Fruit fly (Drosophila melanogaster) Kc167 (cell line): ENCODE results near the gene CG14563.

Experiments
- h ChIP-seq: fragments of >200 bp; optimal IDR thresholded peaks from 3 replicates; lab custom pipeline; 2018; ENCODE audit warnings: missing external identifiers
- ttk ChIP-seq: sonication (Bioruptor generic); optimal IDR thresholded peaks from 2 replicates; lab custom pipeline; 2017; ENCODE audit warnings: missing external identifiers

DNA sequence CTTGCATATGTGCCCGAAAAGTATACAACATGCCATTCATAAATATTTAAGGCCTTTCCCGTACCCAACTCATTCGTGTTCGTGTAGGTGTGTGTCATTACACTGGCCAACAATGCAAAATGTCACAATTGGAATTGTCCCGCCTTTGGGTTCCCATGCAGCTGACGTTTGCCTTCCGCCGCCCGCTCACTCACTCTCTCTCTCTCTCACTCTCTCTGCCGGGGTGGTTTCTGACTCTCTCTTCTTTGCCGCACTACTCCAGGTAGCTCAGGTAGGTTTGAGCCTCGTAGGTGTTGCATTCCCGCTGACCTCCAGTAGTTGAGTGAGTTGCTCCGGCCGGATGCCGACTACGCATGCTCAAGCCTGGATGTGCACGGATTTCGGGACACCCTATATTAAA lies 1.1 kb upstream of the CG14563 start:
- TF ChIP-seq ttk (lab: Kevin White, UChicago) (no peak), h (lab: Kevin White, UChicago) (no peak)
